Worm (Caenorhabditis elegans) whole organism, late embryonic: ENCODE measurements around the gene gst-30.

Experiments used
- F13H6.1 ChIP-seq: sonication (generic microtip); optimal IDR thresholded peaks from 2 replicates; lab custom pipeline; 2016; ENCODE audit warnings: missing genetic modification characterization, missing compliant biosample characterization
- K09A11.1 ChIP-seq: sonication (generic microtip); optimal IDR thresholded peaks from 2 replicates; lab custom pipeline; 2017; ENCODE audit warnings: antibody characterized with exemption, mild to moderate bottlenecking, missing genetic modification characterization, missing compliant biosample characterization; ENCODE audit not compliant: insufficient read depth
- T23F11.4 ChIP-seq: fragments of 200-800 bp; sonication (Bioruptor generic); optimal IDR thresholded peaks from 2 replicates; lab custom pipeline; 2018; ENCODE audit warnings: mild to moderate bottlenecking, missing genetic modification characterization, missing compliant biosample characterization
- Y22D7AL.16 ChIP-seq: sonication (generic microtip); optimal IDR thresholded peaks from 2 replicates; lab custom pipeline; 2016; ENCODE audit warnings: missing genetic modification characterization, missing compliant biosample characterization
- ahr-1 ChIP-seq: sonication (generic microtip); optimal IDR thresholded peaks from 2 replicates; lab custom pipeline; 2016; ENCODE audit warnings: missing genetic modification characterization, missing compliant biosample characterization
- ama-1 ChIP-seq: fragments of 150-350 bp; optimal IDR thresholded peaks from 2 replicates; lab custom pipeline; 2014
- ceh-14 ChIP-seq: sonication (generic microtip); optimal IDR thresholded peaks from 2 replicates; lab custom pipeline; 2016; ENCODE audit warnings: missing genotype, missing genetic modification characterization, missing compliant biosample characterization
- ceh-19 ChIP-seq: fragments of 200-800 bp; sonication (Bioruptor generic); optimal IDR thresholded peaks from 2 replicates; lab custom pipeline; 2018; ENCODE audit warnings: mild to moderate bottlenecking, missing genetic modification characterization, missing compliant biosample characterization
- ceh-2 ChIP-seq: sonication (generic microtip); optimal IDR thresholded peaks from 2 replicates; lab custom pipeline; 2016; ENCODE audit warnings: missing genotype, missing genetic modification characterization, missing compliant biosample characterization
- ceh-24 ChIP-seq: sonication (generic microtip); optimal IDR thresholded peaks from 2 replicates; lab custom pipeline; 2016; ENCODE audit warnings: mild to moderate bottlenecking, missing genetic modification characterization, missing compliant biosample characterization
- ceh-30 ChIP-seq: fragments of 150-350 bp; optimal IDR thresholded peaks from 2 replicates; lab custom pipeline; 2014; ENCODE audit warnings: missing biosample characterization, missing genetic modification characterization
- ceh-34 ChIP-seq: sonication (generic microtip); optimal IDR thresholded peaks from 2 replicates; lab custom pipeline; 2016; ENCODE audit warnings: mild to moderate bottlenecking, missing genetic modification characterization, missing compliant biosample characterization
- ceh-45 ChIP-seq: fragments of 200-800 bp; sonication (Bioruptor generic); IDR thresholded peaks from 2 replicates; pipeline ENCODE4 v1.3.6; 2022; ENCODE audit warnings: missing genetic modification reagents, missing genetic modification characterization, missing compliant biosample characterization
- ceh-48 ChIP-seq: sonication (generic microtip); optimal IDR thresholded peaks from 2 replicates; lab custom pipeline; 2016; ENCODE audit warnings: missing genetic modification characterization, inconsistent platforms, missing compliant biosample characterization
- dmd-4 ChIP-seq: sonication (generic microtip); optimal IDR thresholded peaks from 2 replicates; lab custom pipeline; 2016; ENCODE audit warnings: borderline replicate concordance, missing genetic modification characterization, missing compliant biosample characterization
- dve-1 ChIP-seq: sonication (generic microtip); optimal IDR thresholded peaks from 2 replicates; lab custom pipeline; 2017; ENCODE audit warnings: antibody characterized with exemption, mild to moderate bottlenecking, missing genetic modification characterization, missing compliant biosample characterization
- elt-4 ChIP-seq: sonication (generic microtip); optimal IDR thresholded peaks from 2 replicates; lab custom pipeline; 2016; ENCODE audit warnings: missing genetic modification characterization, missing compliant biosample characterization
- ets-4 ChIP-seq: sonication (generic microtip); optimal IDR thresholded peaks from 2 replicates; lab custom pipeline; 2016; ENCODE audit warnings: missing genetic modification characterization, missing compliant biosample characterization
- fkh-10 ChIP-seq: fragments of 150-350 bp; optimal IDR thresholded peaks from 2 replicates; lab custom pipeline; 2014; ENCODE audit warnings: missing biosample characterization, missing genetic modification reagents, missing genetic modification characterization
- fkh-6 ChIP-seq: sonication (generic microtip); optimal IDR thresholded peaks from 2 replicates; lab custom pipeline; 2016; ENCODE audit warnings: missing genetic modification characterization, missing compliant biosample characterization
- gmeb-2 ChIP-seq: sonication (generic microtip); optimal IDR thresholded peaks from 2 replicates; lab custom pipeline; 2016; ENCODE audit warnings: missing genetic modification characterization, inconsistent platforms, missing compliant biosample characterization
- hlh-13 ChIP-seq: fragments of 200-800 bp; sonication (Bioruptor generic); optimal IDR thresholded peaks from 2 replicates; lab custom pipeline; 2018; ENCODE audit warnings: mild to moderate bottlenecking, missing genetic modification characterization, missing compliant biosample characterization
- hlh-15 ChIP-seq: sonication (generic microtip); optimal IDR thresholded peaks from 2 replicates; lab custom pipeline; 2016; ENCODE audit warnings: missing genetic modification characterization, missing compliant biosample characterization
- hlh-6 ChIP-seq: sonication (generic microtip); optimal IDR thresholded peaks from 2 replicates; lab custom pipeline; 2016; ENCODE audit warnings: missing genotype, missing genetic modification characterization, missing compliant biosample characterization
- lim-6 ChIP-seq: sonication (generic microtip); optimal IDR thresholded peaks from 2 replicates; lab custom pipeline; 2016; ENCODE audit warnings: missing genetic modification characterization, missing compliant biosample characterization
- madf-2 ChIP-seq: sonication (generic microtip); optimal IDR thresholded peaks from 2 replicates; lab custom pipeline; 2017; ENCODE audit warnings: missing genetic modification characterization, missing compliant biosample characterization
- nhr-11 ChIP-seq: fragments of 150-350 bp; optimal IDR thresholded peaks from 2 replicates; lab custom pipeline; 2014; ENCODE audit warnings: missing biosample characterization, missing genetic modification characterization
- nhr-232 ChIP-seq: sonication (generic microtip); optimal IDR thresholded peaks from 2 replicates; lab custom pipeline; 2016; ENCODE audit warnings: missing genetic modification characterization, missing compliant biosample characterization
- npax-4 ChIP-seq: sonication (generic microtip); optimal IDR thresholded peaks from 2 replicates; lab custom pipeline; 2016; ENCODE audit warnings: missing genetic modification characterization, missing compliant biosample characterization
- pag-3 ChIP-seq: sonication (generic microtip); optimal IDR thresholded peaks from 2 replicates; lab custom pipeline; 2016; ENCODE audit warnings: missing compliant biosample characterization, missing genetic modification characterization, borderline replicate concordance
- pat-9 ChIP-seq: fragments of 200-800 bp; sonication (Bioruptor generic); optimal IDR thresholded peaks from 2 replicates; lab custom pipeline; 2018; ENCODE audit warnings: mild to moderate bottlenecking, missing genetic modification characterization, moderate library complexity, missing compliant biosample characterization
- pax-1 ChIP-seq: fragments of 150-350 bp; optimal IDR thresholded peaks from 2 replicates; lab custom pipeline; 2014; ENCODE audit warnings: missing biosample characterization, missing genetic modification characterization
- pha-2 ChIP-seq: sonication (generic microtip); optimal IDR thresholded peaks from 2 replicates; lab custom pipeline; 2017; ENCODE audit warnings: mild to moderate bottlenecking, missing genetic modification characterization, missing compliant biosample characterization
- pha-4 ChIP-seq: fragments of 150-350 bp; optimal IDR thresholded peaks from 2 replicates; lab custom pipeline; 2018; ENCODE audit warnings: missing biosample characterization, missing genetic modification reagents, missing genetic modification characterization
- rnt-1 ChIP-seq: sonication (generic microtip); optimal IDR thresholded peaks from 2 replicates; lab custom pipeline; 2016; ENCODE audit warnings: missing genetic modification characterization, missing compliant biosample characterization
- tbx-2 ChIP-seq: sonication (generic microtip); optimal IDR thresholded peaks from 2 replicates; lab custom pipeline; 2016; ENCODE audit warnings: missing genetic modification characterization, missing compliant biosample characterization
- ttx-3 ChIP-seq: sonication (generic microtip); optimal IDR thresholded peaks from 2 replicates; lab custom pipeline; 2016; ENCODE audit warnings: missing genetic modification reagents, missing genetic modification characterization, missing compliant biosample characterization
- unc-42 ChIP-seq: sonication (generic microtip); optimal IDR thresholded peaks from 2 replicates; lab custom pipeline; 2016; ENCODE audit warnings: missing genotype, missing genetic modification characterization, missing compliant biosample characterization
- unc-55 ChIP-seq: sonication (generic microtip); optimal IDR thresholded peaks from 2 replicates; lab custom pipeline; 2017; ENCODE audit warnings: missing biosample characterization, missing genetic modification reagents, missing genetic modification characterization
- unc-86 ChIP-seq: sonication (generic microtip); optimal IDR thresholded peaks from 2 replicates; lab custom pipeline; 2016; ENCODE audit warnings: missing genetic modification characterization, missing compliant biosample characterization
- zip-5 ChIP-seq: sonication (generic microtip); optimal IDR thresholded peaks from 2 replicates; lab custom pipeline; 2016; ENCODE audit warnings: missing genetic modification characterization, missing compliant biosample characterization
- ztf-16 ChIP-seq: sonication (generic microtip); optimal IDR thresholded peaks from 2 replicates; lab custom pipeline; 2017; ENCODE audit warnings: missing genetic modification characterization, missing compliant biosample characterization

Gene gst-30

ce11 chrII:4942397-4942796 lies 7.5 kb upstream of the gst-30 start (continued):
- TF ChIP-seq madf-2 (tag; lab: Kevin White, UChicago) (peak; percentile 74), pha-2 (peak; percentile 74), ceh-48 (tag; lab: Kevin White, UChicago) (peak; percentile 2), ceh-2 (tag; lab: Kevin White, UChicago) (peak; percentile 22), fkh-6 (peak; percentile 69), ceh-30 (tag; lab: Kevin White, UChicago) (no peak), hlh-6 (peak; percentile 90), unc-55 (GFP tag; lab: Kevin White, UChicago) (no peak), elt-4 (tag; lab: Kevin White, UChicago) (no peak), pat-9 (tag; lab: Kevin White, UChicago) (peak; percentile 78), ceh-14 (tag; lab: Kevin White, UChicago) (no peak), unc-86 (tag; lab: Kevin White, UChicago) (peak; percentile 43), pag-3 (no peak), dmd-4 (no peak), dve-1 (tag; lab: Kevin White, UChicago) (peak; percentile 49), ceh-24 (tag; lab: Kevin White, UChicago) (no peak)

- no peak for TF ChIP-seq gmeb-2 (tag; lab: Kevin White, UChicago)
- TF ChIP-seq K09A11.1 (tag; lab: Kevin White, UChicago) = no peak
- no peak for TF ChIP-seq ahr-1 (tag; lab: Kevin White, UChicago)
- no peak for TF ChIP-seq ceh-45 (GFP tag; lab: Robert Waterston, UW)
- TF ChIP-seq rnt-1 (tag; lab: Kevin White, UChicago) = peak; percentile 27
- TF ChIP-seq hlh-15 (tag; lab: Kevin White, UChicago) = no peak
- no peak for TF ChIP-seq pha-4 (tag; lab: Kevin White, UChicago)
- TF ChIP-seq madf-2 (tag; lab: Kevin White, UChicago) = no peak
- TF ChIP-seq ttx-3 = no peak
- TF ChIP-seq Y22D7AL.16 (tag; lab: Kevin White, UChicago) = no peak
- no peak for TF ChIP-seq zip-5 (tag; lab: Kevin White, UChicago)
- no peak for TF ChIP-seq pag-3
- no peak for TF ChIP-seq T23F11.4 (GFP tag; lab: Kevin White, UChicago)
- peak; percentile 5 for TF ChIP-seq unc-42
- no peak for TF ChIP-seq ceh-19
- no peak for TF ChIP-seq ceh-14 (tag; lab: Kevin White, UChicago)
Measured at ce11 chrII:4941541-4942206, 6.8 kb upstream of the gst-30 start, which contains the start of gene ZK546.19. Gene ZK546.19 (plus strand): TSS chrII:4941726.

- TF ChIP-seq T23F11.4 (GFP tag; lab: Kevin White, UChicago) (no peak), Y22D7AL.16 (tag; lab: Kevin White, UChicago) (no peak), ceh-2 (tag; lab: Kevin White, UChicago) (no peak), fkh-10 (GFP tag; lab: Kevin White, UChicago) (no peak), npax-4 (tag; lab: Kevin White, UChicago) (no peak), nhr-232 (tag; lab: Kevin White, UChicago) (no peak), hlh-13 (no peak), ceh-24 (tag; lab: Kevin White, UChicago) (no peak), tbx-2 (tag; lab: Kevin White, UChicago) (no peak), F13H6.1 (tag; lab: Kevin White, UChicago) (no peak)
Measured at ce11 chrII:4941050-4941449, 6.2 kb upstream of the gst-30 start, which contains the start of gene cblc-1. Gene cblc-1 (minus strand): TSS chrII:4941150.

- TF ChIP-seq pha-2 (no peak), ceh-24 (tag; lab: Kevin White, UChicago) (no peak), ttx-3 (no peak), nhr-232 (tag; lab: Kevin White, UChicago) (no peak), ets-4 (tag; lab: Kevin White, UChicago) (no peak), dmd-4 (no peak), lim-6 (tag; lab: Kevin White, UChicago) (no peak), ama-1 (no peak), zip-5 (tag; lab: Kevin White, UChicago) (no peak), pax-1 (tag; lab: Kevin White, UChicago) (no peak), ceh-34 (tag; lab: Kevin White, UChicago) (no peak), nhr-11 (tag; lab: Kevin White, UChicago) (no peak), ztf-16 (no peak)
Measured at ce11 chrII:4937743-4938142, 2.9 kb upstream of the gst-30 start, which contains the start of gene ZK546.4. Gene ZK546.4 (plus strand): TSS chrII:4938043.
